Worm (Caenorhabditis elegans) whole organism, mixed stage, embryonic: ENCODE data around the gene srh-270.

ENCODE experiments used
- blmp-1 ChIP-seq: fragments of 150-350 bp; optimal IDR thresholded peaks from 2 replicates; lab custom pipeline; 2014; ENCODE audit warnings: missing biosample characterization, missing genetic modification characterization
- ceh-39 ChIP-seq: fragments of 150-350 bp; optimal IDR thresholded peaks from 2 replicates; lab custom pipeline; 2014; ENCODE audit warnings: missing biosample characterization, missing genetic modification characterization
- cnd-1 ChIP-seq: fragments of 200-800 bp; sonication (Bioruptor generic); optimal IDR thresholded peaks from 2 replicates; lab custom pipeline; 2018; ENCODE audit warnings: mild to moderate bottlenecking, missing genetic modification characterization, missing compliant biosample characterization
- elt-1 ChIP-seq: sonication (generic microtip); optimal IDR thresholded peaks from 2 replicates; lab custom pipeline; 2017; ENCODE audit warnings: missing genetic modification characterization, mild to moderate bottlenecking, missing compliant biosample characterization, antibody characterized with exemption, moderate library complexity, borderline replicate concordance; ENCODE audit not compliant: insufficient read depth
- elt-3 ChIP-seq: fragments of 150-350 bp; optimal IDR thresholded peaks from 2 replicates; lab custom pipeline; 2014; ENCODE audit warnings: missing biosample characterization, missing genetic modification characterization
- lsy-2 ChIP-seq: fragments of 150-350 bp; optimal IDR thresholded peaks from 2 replicates; lab custom pipeline; 2014; ENCODE audit warnings: missing biosample characterization, missing genetic modification characterization
- mls-2 ChIP-seq: sonication (generic microtip); optimal IDR thresholded peaks from 2 replicates; lab custom pipeline; 2016; ENCODE audit warnings: mild to moderate bottlenecking, missing genetic modification characterization, moderate library complexity, missing compliant biosample characterization
- nhr-237 ChIP-seq: fragments of 150-350 bp; optimal IDR thresholded peaks from 2 replicates; lab custom pipeline; 2014; ENCODE audit warnings: missing biosample characterization, missing genetic modification characterization
- nhr-76 ChIP-seq: sonication (generic microtip); optimal IDR thresholded peaks from 2 replicates; lab custom pipeline; 2017; ENCODE audit warnings: missing biosample characterization, missing genetic modification characterization
- pha-4 ChIP-seq: fragments of 150-350 bp; optimal IDR thresholded peaks from 2 replicates; lab custom pipeline; 2018; ENCODE audit warnings: missing biosample characterization, missing genetic modification reagents, missing genetic modification characterization
- sptf-1 ChIP-seq: sonication (generic microtip); optimal IDR thresholded peaks from 2 replicates; lab custom pipeline; 2017; ENCODE audit warnings: mild to moderate bottlenecking, missing genetic modification characterization, moderate library complexity, missing compliant biosample characterization
- unc-39 ChIP-seq: fragments of 150-350 bp; optimal IDR thresholded peaks from 2 replicates; lab custom pipeline; 2014; ENCODE audit warnings: missing biosample characterization, missing genetic modification characterization
- unc-62 ChIP-seq: fragments of 150-350 bp; optimal IDR thresholded peaks from 2 replicates; lab custom pipeline; 2014; ENCODE audit warnings: missing biosample characterization, missing genetic modification reagents, missing genetic modification characterization
- ztf-11 ChIP-seq: fragments of 150-350 bp; optimal IDR thresholded peaks from 2 replicates; lab custom pipeline; 2014; ENCODE audit warnings: missing biosample characterization, missing genetic modification characterization

DNA sequence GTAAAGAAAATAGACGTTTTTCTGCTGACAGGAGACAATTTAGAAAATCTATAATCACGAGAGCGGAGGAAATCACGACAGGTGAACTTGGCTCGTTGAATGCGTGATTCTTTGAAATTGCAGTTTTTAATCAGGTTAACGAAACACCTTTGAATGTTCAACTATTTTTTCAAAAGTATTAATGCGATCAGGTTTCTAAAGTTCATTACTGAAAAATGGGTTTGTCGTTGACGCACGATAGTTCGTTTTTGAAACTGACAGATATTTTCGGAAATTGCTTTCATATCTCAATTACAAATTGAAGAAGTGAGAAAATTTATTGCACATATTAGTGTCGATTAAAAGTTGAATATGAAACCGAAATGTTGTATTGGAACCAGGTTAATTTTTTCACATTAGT lies 45.4 kb downstream of the srh-270 start, which contains the start of gene F54E2.5:
- TF ChIP-seq nhr-237 (tag; lab: Kevin White, UChicago) (no peak), pha-4 (tag; lab: Kevin White, UChicago) (no peak), nhr-76 (tag; lab: Kevin White, UChicago) (no peak), lsy-2 (tag; lab: Kevin White, UChicago) (no peak), sptf-1 (tag; lab: Kevin White, UChicago) (no peak), elt-3 (tag; lab: Kevin White, UChicago) (no peak), unc-62 (GFP tag; lab: Kevin White, UChicago) (no peak), unc-39 (tag; lab: Kevin White, UChicago) (no peak), blmp-1 (tag; lab: Kevin White, UChicago) (no peak), ceh-39 (tag; lab: Kevin White, UChicago) (no peak), elt-1 (tag; lab: Kevin White, UChicago) (no peak), ztf-11 (no peak), mls-2 (no peak), cnd-1 (no peak)
